Fruit fly (Drosophila melanogaster): ENCODE results near the gene wupA.

The wupA gene

dm6 chrX:18101778-18102177, 14.9 kb downstream of the wupA start, which contains the start of gene Taf8:
TSS of gene Taf8 (plus strand) at chrX:18101970.
- TF ChIP-seq CG13204 (GFP tag; optimal IDR thresholded peaks at IDR 0.05) = no peak
- TF ChIP-seq CG15710 (tag; optimal IDR thresholded peaks at IDR 0.05) = no peak
- TF ChIP-seq CG8159 (tag; optimal IDR thresholded peaks at IDR 0.05) = no peak
- TF ChIP-seq CG17806 (tag; optimal IDR thresholded peaks at IDR 0.05) = no peak
- TF ChIP-seq CG32121 (GFP tag; IDR thresholded peaks at IDR 0.05) = no peak
- no peak for TF ChIP-seq CG34367 (tag; optimal IDR thresholded peaks at IDR 0.05)
- TF ChIP-seq CG12605 (GFP tag; IDR thresholded peaks at IDR 0.05) = no peak
- no peak for TF ChIP-seq CG14655 (GFP tag; optimal IDR thresholded peaks at IDR 0.05)
- TF ChIP-seq EcR (GFP tag; optimal IDR thresholded peaks at IDR 0.05) = no peak
- no peak for TF ChIP-seq rn (GFP tag; IDR thresholded peaks at IDR 0.05)
- TF ChIP-seq CG10348 (GFP tag; IDR thresholded peaks at IDR 0.05) = no peak
- TF ChIP-seq fd96Ca (GFP tag; IDR thresholded peaks at IDR 0.05) = no peak
- no peak for TF ChIP-seq Pif1A (GFP tag; optimal IDR thresholded peaks at IDR 0.05)
- no peak for TF ChIP-seq CG9948 (tag; optimal IDR thresholded peaks at IDR 0.05)

dm6 chrX:18101098-18101711, 15.5 kb downstream of the wupA start, which contains the start of gene Mvb12:
TSS of gene Mvb12 (minus strand) at chrX:18101314.
- TF ChIP-seq Snoo (tag; optimal IDR thresholded peaks at IDR 0.05) (no peak), CG13204 (GFP tag; optimal IDR thresholded peaks at IDR 0.05) (no peak), EcR (GFP tag; optimal IDR thresholded peaks at IDR 0.05) (no peak), CG9948 (tag; optimal IDR thresholded peaks at IDR 0.05) (no peak), CG8301 (tag; optimal IDR thresholded peaks at IDR 0.05) (no peak)

dm6 chrX:18100146-18100669, 16.5 kb downstream of the wupA start:
- TF ChIP-seq CG32121 (GFP tag; IDR thresholded peaks at IDR 0.05) (0 out of 2 replicates have a peak, but pooled peaks have one; percentile 33), rn (GFP tag; IDR thresholded peaks at IDR 0.05) (no peak)

- TF ChIP-seq CG14655 (GFP tag; optimal IDR thresholded peaks at IDR 0.05) (peak; percentile 78), CG15710 (tag; optimal IDR thresholded peaks at IDR 0.05) (peak; percentile 65), gl (tag; optimal IDR thresholded peaks at IDR 0.05) (no peak), CG34367 (tag; optimal IDR thresholded peaks at IDR 0.05) (peak; percentile 35), CG12605 (GFP tag; IDR thresholded peaks at IDR 0.05) (0 out of 2 replicates have a peak, but pooled peaks have one; percentile 9), Ets98B (GFP tag; IDR thresholded peaks at IDR 0.05) (peak; percentile 45), CG32121 (GFP tag; IDR thresholded peaks at IDR 0.05) (0 out of 2 replicates have a peak, but pooled peaks have one; percentile 41), D1 (tag; optimal IDR thresholded peaks at IDR 0.05) (no peak), EcR (GFP tag; optimal IDR thresholded peaks at IDR 0.05) (no peak), CG10348 (GFP tag; IDR thresholded peaks at IDR 0.05) (no peak), fd96Ca (GFP tag; IDR thresholded peaks at IDR 0.05) (peak; percentile 19; the same call in 1 of the 3 replicates), CG13204 (GFP tag; optimal IDR thresholded peaks at IDR 0.05) (no peak), CG8159 (tag; optimal IDR thresholded peaks at IDR 0.05) (peak; percentile 65), Pif1B (GFP tag; optimal IDR thresholded peaks at IDR 0.05) (no peak), Pif1A (GFP tag; optimal IDR thresholded peaks at IDR 0.05) (peak; percentile 11), CG9948 (tag; optimal IDR thresholded peaks at IDR 0.05) (peak; percentile 65), CG17806 (tag; optimal IDR thresholded peaks at IDR 0.05) (peak; percentile 63), Snoo (tag; optimal IDR thresholded peaks at IDR 0.05) (peak; percentile 44), CG8301 (tag; optimal IDR thresholded peaks at IDR 0.05) (peak; percentile 55), rn (GFP tag; IDR thresholded peaks at IDR 0.05) (no peak), CG4496 (GFP tag; IDR thresholded peaks at IDR 0.05) (peak; percentile 59; the same call in 2 of the 3 replicates)
Observed at dm6 chrX:18094747-18095352, 21.9 kb downstream of the wupA start.

dm6 chrX:18094130-18094529, 22.6 kb downstream of the wupA start:
- TF ChIP-seq EcR (GFP tag; optimal IDR thresholded peaks at IDR 0.05) (peak; percentile 12), gl (tag; optimal IDR thresholded peaks at IDR 0.05) (no peak)

dm6 chrX:18092810-18093222, 23.9 kb downstream of the wupA start, which contains the start of gene RhoGAP16F:
TSS of gene RhoGAP16F (plus strand) at chrX:18093145.
- peak; percentile 77 for TF ChIP-seq CG12605 (GFP tag; IDR thresholded peaks at IDR 0.05)
- peak; percentile 77 for TF ChIP-seq CG8301 (tag; optimal IDR thresholded peaks at IDR 0.05)
- TF ChIP-seq gl (tag; optimal IDR thresholded peaks at IDR 0.05) = peak; percentile 13
- TF ChIP-seq CG14655 (GFP tag; optimal IDR thresholded peaks at IDR 0.05) = peak; percentile 74
- TF ChIP-seq Pif1B (GFP tag; optimal IDR thresholded peaks at IDR 0.05) = peak; percentile 61
- TF ChIP-seq Snoo (tag; optimal IDR thresholded peaks at IDR 0.05) = peak; percentile 77
- peak; percentile 72 for TF ChIP-seq CG34367 (tag; optimal IDR thresholded peaks at IDR 0.05)
- TF ChIP-seq D1 (tag; optimal IDR thresholded peaks at IDR 0.05) = no peak
- TF ChIP-seq CG13204 (GFP tag; optimal IDR thresholded peaks at IDR 0.05) = no peak
- TF ChIP-seq fd96Ca (GFP tag; IDR thresholded peaks at IDR 0.05) = peak; percentile 70
- peak; percentile 70 for TF ChIP-seq CG17806 (tag; optimal IDR thresholded peaks at IDR 0.05)
- TF ChIP-seq Pif1A (GFP tag; optimal IDR thresholded peaks at IDR 0.05) = peak; percentile 76
- TF ChIP-seq CG8159 (tag; optimal IDR thresholded peaks at IDR 0.05) = peak; percentile 78
- peak; percentile 76 for TF ChIP-seq CG4496 (GFP tag; IDR thresholded peaks at IDR 0.05)
- TF ChIP-seq CG10348 (GFP tag; IDR thresholded peaks at IDR 0.05) = no peak
- peak; percentile 66 for TF ChIP-seq CG9948 (tag; optimal IDR thresholded peaks at IDR 0.05)
- peak; percentile 66 for TF ChIP-seq Ets98B (GFP tag; IDR thresholded peaks at IDR 0.05)
- peak; percentile 77 for TF ChIP-seq CG32121 (GFP tag; IDR thresholded peaks at IDR 0.05)
- TF ChIP-seq CG15710 (tag; optimal IDR thresholded peaks at IDR 0.05) = peak; percentile 77
- no peak for TF ChIP-seq EcR (GFP tag; optimal IDR thresholded peaks at IDR 0.05)
- TF ChIP-seq rn (GFP tag; IDR thresholded peaks at IDR 0.05) = no peak

Data from whole organism, pupa.